Fruit fly (Drosophila melanogaster) Kc167 (cell line): ENCODE results near the gene side-II.
"Not testable (repeated sequence)": the region's sequence is repeated elsewhere in the genome, so short reads cannot be mapped to it uniquely, and the experiment has no call there.

Experiments
- h ChIP-seq: fragments of >200 bp; optimal IDR thresholded peaks from 3 replicates; lab custom pipeline; 2018; ENCODE audit warnings: missing external identifiers
- insv ChIP-seq: fragments of >200 bp; optimal IDR thresholded peaks from 3 replicates; lab custom pipeline; 2018; ENCODE audit warnings: missing external identifiers
- psq ChIP-seq: fragments of >200 bp; optimal IDR thresholded peaks from 2 replicates; lab custom pipeline; 2017; ENCODE audit warnings: missing external identifiers

DNA sequence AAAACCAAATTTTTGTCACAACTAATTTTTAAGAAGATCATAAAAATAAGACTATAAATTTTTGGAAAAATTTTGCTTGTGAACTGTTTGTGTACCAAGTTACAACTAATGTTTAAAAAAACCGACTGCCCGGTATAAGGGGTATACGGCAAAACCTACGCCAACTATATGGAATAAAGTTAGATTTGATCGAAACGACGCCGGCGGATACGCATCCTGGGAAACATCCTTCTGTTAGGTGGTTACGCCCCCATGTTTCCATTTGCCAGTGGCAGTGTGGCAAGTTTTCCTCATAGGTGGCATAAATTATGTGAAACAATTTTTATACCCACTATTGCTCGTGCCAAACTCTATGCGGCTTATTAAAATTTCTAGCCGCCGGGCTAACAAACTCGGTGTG, 88.5 kb downstream of the side-II start, which contains the start of gene ProtB:
- not testable (repeated sequence) for TF ChIP-seq insv (lab: Kevin White, UChicago); h; psq (lab: Kevin White, UChicago)
